Fruit fly (Drosophila melanogaster): ENCODE results near the gene Lcp65Af.

- TF ChIP-seq EcR (GFP tag; optimal IDR thresholded peaks at IDR 0.05) = no peak
- no peak for TF ChIP-seq CG8301 (tag; optimal IDR thresholded peaks at IDR 0.05)
- TF ChIP-seq CG9948 (tag; optimal IDR thresholded peaks at IDR 0.05) = no peak
- TF ChIP-seq CG10348 (GFP tag; IDR thresholded peaks at IDR 0.05) = no peak
- no peak for TF ChIP-seq Snoo (tag; optimal IDR thresholded peaks at IDR 0.05)
- TF ChIP-seq CG14655 (GFP tag; optimal IDR thresholded peaks at IDR 0.05) = no peak
- no peak for TF ChIP-seq CG34367 (tag; optimal IDR thresholded peaks at IDR 0.05)
- no peak for TF ChIP-seq CG12605 (GFP tag; IDR thresholded peaks at IDR 0.05)
- no peak for TF ChIP-seq CG8159 (tag; optimal IDR thresholded peaks at IDR 0.05)
- TF ChIP-seq gl (tag; optimal IDR thresholded peaks at IDR 0.05) = no peak
- TF ChIP-seq CG17806 (tag; optimal IDR thresholded peaks at IDR 0.05) = no peak
- no peak for TF ChIP-seq CG32121 (GFP tag; IDR thresholded peaks at IDR 0.05)
- no peak for TF ChIP-seq fd96Ca (GFP tag; IDR thresholded peaks at IDR 0.05)
- TF ChIP-seq rn (GFP tag; IDR thresholded peaks at IDR 0.05) = no peak
Observed at dm6 chr3L:6110673-6111449, 25.7 kb downstream of the Lcp65Af start.

Measured in whole organism, pupa.